Worm (Caenorhabditis elegans) whole organism, L4 larva: ENCODE measurements around the gene tnt-2.

Experiments used
- F10B5.3 ChIP-seq: sonication (generic microtip); optimal IDR thresholded peaks from 2 replicates; lab custom pipeline; 2016; ENCODE audit warnings: mild to moderate bottlenecking, missing genetic modification characterization, missing compliant biosample characterization
- ceh-82 ChIP-seq: sonication (generic microtip); optimal IDR thresholded peaks from 2 replicates; lab custom pipeline; 2017; ENCODE audit warnings: missing biosample characterization, missing genetic modification characterization
- daf-19 ChIP-seq: fragments of 200-800 bp; sonication (Bioruptor generic); conservative IDR thresholded peaks from 2 replicates; pipeline ENCODE4 v1.3.6; 2022; ENCODE audit warnings: missing genetic modification characterization, missing compliant biosample characterization
- dpl-1 ChIP-seq: fragments of 150-350 bp; optimal IDR thresholded peaks from 2 replicates; lab custom pipeline; 2014; ENCODE audit warnings: missing biosample characterization, missing genetic modification reagents, missing genetic modification characterization
- fos-1 ChIP-seq: fragments of 150-350 bp; optimal IDR thresholded peaks from 2 replicates; lab custom pipeline; 2014; ENCODE audit warnings: missing biosample characterization, missing genetic modification characterization
- lin-13 ChIP-seq: fragments of 150-350 bp; optimal IDR thresholded peaks from 2 replicates; lab custom pipeline; 2014; ENCODE audit warnings: missing biosample characterization, missing genetic modification reagents, missing genetic modification characterization
- lin-38 ChIP-seq: fragments of 200-800 bp; sonication (Bioruptor generic); IDR thresholded peaks from 2 replicates; pipeline ENCODE4 v1.3.6; 2022; ENCODE audit warnings: missing genetic modification reagents, missing genetic modification characterization, missing compliant biosample characterization
- nhr-11 ChIP-seq: fragments of 150-350 bp; optimal IDR thresholded peaks from 2 replicates; lab custom pipeline; 2014; ENCODE audit warnings: missing biosample characterization, missing genetic modification characterization
- nhr-28 ChIP-seq: fragments of 150-350 bp; optimal IDR thresholded peaks from 2 replicates; lab custom pipeline; 2014; ENCODE audit warnings: missing biosample characterization, missing genetic modification characterization
- nhr-76 ChIP-seq: fragments of 150-350 bp; optimal IDR thresholded peaks from 2 replicates; lab custom pipeline; 2014; ENCODE audit warnings: missing biosample characterization, missing genetic modification characterization
- pha-4 ChIP-seq, 2 experiments: fragments of 150-350 bp in 1 of 2; fragments of 200-800 bp in 1 of 2; sonication (Bioruptor generic) in 1 of 2; IDR thresholded peaks in 1 of 2; optimal IDR thresholded peaks in 1 of 2; 2 replicates each; pipeline versions ENCODE4 v1.3.6 to Lab custom; 2014 to 2022; ENCODE audit warnings: missing genetic modification characterization in 2 of 2, missing genetic modification reagents in 2 of 2, missing biosample characterization in 1 of 2, missing compliant biosample characterization in 1 of 2
- spr-3 ChIP-seq: fragments of 200-800 bp; sonication (Bioruptor generic); optimal IDR thresholded peaks from 2 replicates; lab custom pipeline; 2018; ENCODE audit warnings: mild to moderate bottlenecking, missing genetic modification characterization, missing compliant biosample characterization
- zag-1 ChIP-seq: fragments of 150-350 bp; optimal IDR thresholded peaks from 2 replicates; lab custom pipeline; 2014; ENCODE audit warnings: missing biosample characterization, missing genetic modification characterization

DNA sequence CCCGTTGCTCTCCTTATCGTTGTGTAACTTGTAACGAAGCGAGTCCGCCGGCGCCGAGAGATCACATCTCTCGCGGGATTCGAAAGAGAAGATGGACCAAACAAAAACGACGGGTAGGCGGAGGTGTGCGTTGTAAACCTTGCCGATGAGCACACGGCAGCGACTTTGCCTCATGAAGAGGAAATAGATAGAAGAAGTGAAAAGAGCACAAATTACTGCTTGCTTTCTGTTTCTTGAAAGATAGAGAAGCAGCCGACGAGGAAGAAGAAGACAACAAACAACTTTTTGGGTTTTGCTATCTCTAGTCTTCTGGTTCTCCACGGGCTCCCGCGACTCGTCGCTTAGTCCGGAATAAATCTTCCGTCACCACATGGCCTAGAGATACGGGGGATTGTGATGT is 490 bp upstream of the tnt-2 start:
- TF ChIP-seq nhr-28 (tag; lab: Kevin White, UChicago): no peak
- TF ChIP-seq fos-1 (tag; lab: Kevin White, UChicago): no peak
- TF ChIP-seq nhr-11: peak; percentile 30
- no peak for TF ChIP-seq lin-38 (GFP tag; lab: Robert Waterston, UW)
- no peak for TF ChIP-seq F10B5.3 (tag; lab: Kevin White, UChicago)
- no peak for TF ChIP-seq zag-1
- TF ChIP-seq spr-3 (GFP tag; lab: Kevin White, UChicago): no peak
- TF ChIP-seq lin-13: no peak
- TF ChIP-seq pha-4 (GFP tag; IDR thresholded peaks at IDR 0.05; lab: Robert Waterston, UW): no peak
- TF ChIP-seq pha-4 (tag; optimal IDR thresholded peaks at IDR 0.05; lab: Kevin White, UChicago): no peak
- no peak for TF ChIP-seq nhr-76
- no peak for TF ChIP-seq dpl-1 (GFP tag; lab: Kevin White, UChicago)
- TF ChIP-seq ceh-82 (tag; lab: Kevin White, UChicago): no peak
- no peak for TF ChIP-seq daf-19 (GFP tag; lab: Robert Waterston, UW)
